Fruit fly (Drosophila melanogaster): ENCODE measurements around the gene Cpr72Ea.

DNA sequence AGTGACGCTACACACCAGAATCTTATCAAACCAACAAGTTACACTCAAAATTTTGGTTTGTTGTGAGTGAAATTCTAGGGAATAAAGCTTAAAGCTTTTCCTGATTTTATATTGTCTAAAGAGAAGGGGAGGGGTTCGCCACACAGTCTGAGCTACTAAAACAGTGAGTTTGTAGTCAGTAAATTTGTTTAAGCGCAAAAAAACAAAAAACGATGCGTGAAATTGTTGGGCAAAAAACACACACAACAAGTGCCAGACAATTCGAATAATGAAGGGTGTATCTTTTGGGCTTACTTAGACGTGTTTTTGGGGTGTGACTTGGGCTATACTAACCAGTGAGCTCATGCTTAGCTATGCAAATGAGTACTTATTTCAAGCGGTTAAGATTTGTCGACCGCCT lies 2.6 kb upstream of the Cpr72Ea start:
- no peak for TF ChIP-seq lola (GFP tag; optimal IDR thresholded peaks at IDR 0.05)
- no peak for TF ChIP-seq Abd-B (GFP tag; optimal IDR thresholded peaks at IDR 0.05)
- TF ChIP-seq Hr78 (GFP tag; optimal IDR thresholded peaks at IDR 0.05) = no peak
- TF ChIP-seq Dfd (GFP tag; optimal IDR thresholded peaks at IDR 0.05) = no peak
